Comparison of ENCODE assay signal across 1 fruit fly cellular context in the genomic region with DNA sequence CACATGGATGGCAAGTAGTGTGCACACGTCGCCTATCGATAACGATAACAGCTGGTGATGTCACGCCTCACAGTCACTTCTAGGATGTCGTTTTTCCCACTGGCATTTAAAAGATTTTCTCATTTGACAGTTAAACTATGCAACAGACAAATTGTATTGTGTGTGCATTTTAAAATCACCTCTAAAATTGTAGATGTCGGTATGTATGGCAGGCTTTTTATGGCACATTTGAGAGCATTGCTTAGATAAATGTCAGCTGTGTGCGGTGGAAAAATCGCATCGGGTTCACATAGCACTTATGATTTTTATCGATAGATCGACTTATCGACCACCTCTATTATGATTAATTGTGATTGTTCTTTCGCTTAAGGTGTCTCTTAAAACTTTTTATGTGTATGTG.
TF ChIP-seq lines count a peak whose summit lies in the region.

ArgRS (minus strand) TSS at position 7 of the 400 bp plus-strand sequence.
CG8578 (plus strand) TSS at position 338 of the 400 bp plus-strand sequence.

TF ChIP-seq in whole organism, embryonic, 481 proteins besides CTCF, POLR2A, EP300 and RAD21 (continued from another document and continues in another):
- TF ChIP-seq CG8290 (GFP tag; optimal IDR thresholded peaks at IDR 0.05; lab: Kevin White, UChicago) (peak; percentile 84), CG8290 (tag; optimal IDR thresholded peaks at IDR 0.05; lab: Kevin White, UChicago) (no peak), ind (GFP tag; optimal IDR thresholded peaks at IDR 0.05; lab: Kevin White, UChicago) (peak; percentile 28), psq (GFP tag; optimal IDR thresholded peaks at IDR 0.05; lab: Kevin White, UChicago) (no peak), sima (GFP tag; optimal IDR thresholded peaks at IDR 0.05; lab: Kevin White, UChicago) (peak; percentile 29), CG9437 (GFP tag; optimal IDR thresholded peaks at IDR 0.05; lab: Kevin White, UChicago) (peak; percentile 7), knrl (GFP tag; IDR thresholded peaks at IDR 0.05; lab: Robert Waterston, UW; ENCODE audit: partially characterized antibody) (peak; percentile 91), gro (GFP tag; optimal IDR thresholded peaks at IDR 0.05; lab: Kevin White, UChicago) (peak; percentile 84), CG6791 (GFP tag; IDR thresholded peaks at IDR 0.05; lab: Robert Waterston, UW; ENCODE audit: partially characterized antibody) (peak; percentile 66; the same call in 2 of the 3 replicates), CG18476 (GFP tag; optimal IDR thresholded peaks at IDR 0.05; lab: Kevin White, UChicago) (no peak), ro (GFP tag; IDR thresholded peaks at IDR 0.05; lab: Robert Waterston, UW) (no peak), CG31441 (GFP tag; IDR thresholded peaks at IDR 0.05; lab: Robert Waterston, UW) (peak; percentile 80), org-1 (GFP tag; optimal IDR thresholded peaks at IDR 0.05; lab: Kevin White, UChicago) (no peak), CG33213 (GFP tag; optimal IDR thresholded peaks at IDR 0.05; lab: Kevin White, UChicago) (no peak), CG15514 (GFP tag; optimal IDR thresholded peaks at IDR 0.05; lab: Kevin White, UChicago) (no peak), CG8924 (tag; optimal IDR thresholded peaks at IDR 0.05; lab: Kevin White, UChicago) (peak; percentile 60), Kr (GFP tag; optimal IDR thresholded peaks at IDR 0.05; lab: Kevin White, UChicago) (no peak), tx (GFP tag; optimal IDR thresholded peaks at IDR 0.05; lab: Kevin White, UChicago) (peak; percentile 19), HLH3B (GFP tag; IDR thresholded peaks at IDR 0.05; lab: Robert Waterston, UW) (no peak), CG1602 (GFP tag; optimal IDR thresholded peaks at IDR 0.05; lab: Kevin White, UChicago) (no peak), CG2889 (GFP tag; IDR thresholded peaks at IDR 0.05; lab: Robert Waterston, UW) (no peak), Dek (tag; optimal IDR thresholded peaks at IDR 0.05; lab: Kevin White, UChicago) (no peak), cato (GFP tag; optimal IDR thresholded peaks at IDR 0.05; lab: Kevin White, UChicago; ENCODE audit: borderline replicate concordance) (no peak), CG15479 (GFP tag; optimal IDR thresholded peaks at IDR 0.05; lab: Kevin White, UChicago) (no peak), pita (GFP tag; optimal IDR thresholded peaks at IDR 0.05; lab: Kevin White, UChicago) (no peak), H2.0 (GFP tag; IDR thresholded peaks at IDR 0.05; lab: Robert Waterston, UW) (no peak), kni (GFP tag; optimal IDR thresholded peaks at IDR 0.05; lab: Kevin White, UChicago) (no peak), CG7745 (tag; optimal IDR thresholded peaks at IDR 0.05; lab: Kevin White, UChicago) (no peak), row (GFP tag; IDR thresholded peaks at IDR 0.05; lab: Robert Waterston, UW) (peak; percentile 89), BEAF-32 (GFP tag; optimal IDR thresholded peaks at IDR 0.05; lab: Kevin White, UChicago) (peak; percentile 93), CG30020 (tag; optimal IDR thresholded peaks at IDR 0.05; lab: Kevin White, UChicago) (peak; percentile 96), CG7372 (GFP tag; IDR thresholded peaks at IDR 0.05; lab: Robert Waterston, UW) (peak; percentile 77), pros (GFP tag; optimal IDR thresholded peaks at IDR 0.05; lab: Kevin White, UChicago) (no peak), CG13296 (GFP tag; optimal IDR thresholded peaks at IDR 0.05; lab: Kevin White, UChicago) (no peak), CG18599 (GFP tag; optimal IDR thresholded peaks at IDR 0.05; lab: Kevin White, UChicago) (no peak), CG7271 (tag; optimal IDR thresholded peaks at IDR 0.05; lab: Kevin White, UChicago) (no peak), luna (GFP tag; optimal IDR thresholded peaks at IDR 0.05; lab: Kevin White, UChicago) (peak; percentile 57), CG18619 (GFP tag; optimal IDR thresholded peaks at IDR 0.05; lab: Kevin White, UChicago) (no peak), sens-2 (GFP tag; IDR thresholded peaks at IDR 0.05; lab: Robert Waterston, UW) (no peak), fru (optimal IDR thresholded peaks at IDR 0.05; lab: Kevin White, UChicago) (no peak), HmgZ (tag; optimal IDR thresholded peaks at IDR 0.05; lab: Kevin White, UChicago) (no peak), Nf-YB (GFP tag; optimal IDR thresholded peaks at IDR 0.05; lab: Kevin White, UChicago) (no peak), CG6765 (GFP tag; optimal IDR thresholded peaks at IDR 0.05; lab: Kevin White, UChicago) (no peak), CG3065 (GFP tag; optimal IDR thresholded peaks at IDR 0.05; lab: Kevin White, UChicago) (no peak), amos (GFP tag; IDR thresholded peaks at IDR 0.05; lab: Robert Waterston, UW; ENCODE audit: partially characterized antibody) (peak; percentile 72; the same call in 1 of the 2 replicates), CG2678 (tag; optimal IDR thresholded peaks at IDR 0.05; lab: Kevin White, UChicago) (no peak), D (optimal IDR thresholded peaks at IDR 0.05; lab: Kevin White, UChicago) (peak; percentile 77), D (GFP tag; optimal IDR thresholded peaks at IDR 0.05; lab: Kevin White, UChicago) (no peak), gsb-n (tag; optimal IDR thresholded peaks at IDR 0.05; lab: Kevin White, UChicago) (no peak), az2 (GFP tag; optimal IDR thresholded peaks at IDR 0.05; lab: Kevin White, UChicago) (peak; percentile 19), PHDP (tag; optimal IDR thresholded peaks at IDR 0.05; lab: Kevin White, UChicago) (peak; percentile 10), MTF-1 (GFP tag; optimal IDR thresholded peaks at IDR 0.05; lab: Kevin White, UChicago; ENCODE audit: borderline replicate concordance) (no peak), D19B (GFP tag; optimal IDR thresholded peaks at IDR 0.05; lab: Kevin White, UChicago) (peak; percentile 10), en (GFP tag; optimal IDR thresholded peaks at IDR 0.05; lab: Kevin White, UChicago) (peak; percentile 63), wek (GFP tag; optimal IDR thresholded peaks at IDR 0.05; lab: Kevin White, UChicago) (no peak), CG8089 (GFP tag; optimal IDR thresholded peaks at IDR 0.05; lab: Kevin White, UChicago) (no peak), CG2120 (GFP tag; optimal IDR thresholded peaks at IDR 0.05; lab: Kevin White, UChicago) (peak; percentile 71), Side (GFP tag; optimal IDR thresholded peaks at IDR 0.05; lab: Kevin White, UChicago) (peak; percentile 80), eyg (GFP tag; optimal IDR thresholded peaks at IDR 0.05; lab: Kevin White, UChicago) (no peak), pfk (GFP tag; optimal IDR thresholded peaks at IDR 0.05; lab: Kevin White, UChicago) (no peak), HLH4C (GFP tag; IDR thresholded peaks at IDR 0.05; lab: Robert Waterston, UW; ENCODE audit: partially characterized antibody) (peak; percentile 90), zfh2 (GFP tag; optimal IDR thresholded peaks at IDR 0.05; lab: Kevin White, UChicago) (peak; percentile 70), Sin3A (optimal IDR thresholded peaks at IDR 0.05; lab: Kevin White, UChicago) (peak; percentile 96), Blimp-1 (GFP tag; optimal IDR thresholded peaks at IDR 0.05; lab: Kevin White, UChicago) (no peak), twi (tag; optimal IDR thresholded peaks at IDR 0.05; lab: Kevin White, UChicago) (peak; percentile 41), Dip2 (GFP tag; IDR thresholded peaks at IDR 0.05; lab: Robert Waterston, UW) (no peak), CG9215 (GFP tag; IDR thresholded peaks at IDR 0.05; lab: Robert Waterston, UW) (no peak), fd96Cb (tag; optimal IDR thresholded peaks at IDR 0.05; lab: Kevin White, UChicago) (peak; percentile 12), repo (GFP tag; optimal IDR thresholded peaks at IDR 0.05; lab: Kevin White, UChicago) (no peak), Fer3 (tag; optimal IDR thresholded peaks at IDR 0.05; lab: Kevin White, UChicago) (peak; percentile 15), dan (GFP tag; IDR thresholded peaks at IDR 0.05; lab: Robert Waterston, UW) (no peak), CG10267 (tag; optimal IDR thresholded peaks at IDR 0.05; lab: Kevin White, UChicago) (peak; percentile 23), YL-1 (GFP tag; optimal IDR thresholded peaks at IDR 0.05; lab: Kevin White, UChicago) (peak; percentile 34), CG14667 (GFP tag; IDR thresholded peaks at IDR 0.05; lab: Robert Waterston, UW) (no peak; the same call in 1 of the 2 replicates), CG4424 (GFP tag; optimal IDR thresholded peaks at IDR 0.05; lab: Kevin White, UChicago) (no peak), ranshi (GFP tag; IDR thresholded peaks at IDR 0.05; lab: Robert Waterston, UW) (no peak), Atf3 (GFP tag; optimal IDR thresholded peaks at IDR 0.05; lab: Kevin White, UChicago) (peak; percentile 66), CG8281 (tag; optimal IDR thresholded peaks at IDR 0.05; lab: Kevin White, UChicago) (no peak), ci (GFP tag; IDR thresholded peaks at IDR 0.05; lab: Robert Waterston, UW) (no peak), CG16779 (GFP tag; IDR thresholded peaks at IDR 0.05; lab: Robert Waterston, UW) (no peak), CG31365 (tag; optimal IDR thresholded peaks at IDR 0.05; lab: Kevin White, UChicago) (no peak), MBD-R2 (GFP tag; IDR thresholded peaks at IDR 0.05; lab: Robert Waterston, UW) (peak; percentile 75), CG34376 (GFP tag; optimal IDR thresholded peaks at IDR 0.05; lab: Kevin White, UChicago) (peak; percentile 28), CG14860 (GFP tag; IDR thresholded peaks at IDR 0.05; lab: Robert Waterston, UW; ENCODE audit: partially characterized antibody) (peak; percentile 90), sug (tag; optimal IDR thresholded peaks at IDR 0.05; lab: Kevin White, UChicago) (peak; percentile 73), BtbVII (GFP tag; optimal IDR thresholded peaks at IDR 0.05; lab: Kevin White, UChicago) (no peak), CG2202 (tag; optimal IDR thresholded peaks at IDR 0.05; lab: Kevin White, UChicago) (no peak), MESR4 (GFP tag; optimal IDR thresholded peaks at IDR 0.05; lab: Kevin White, UChicago) (peak; percentile 24), Ets65A (GFP tag; lab: Kevin White, UChicago) (peak; percentile 98), Dref (GFP tag; IDR thresholded peaks at IDR 0.05; lab: Robert Waterston, UW) (peak; percentile 73), CG14441 (GFP tag; IDR thresholded peaks at IDR 0.05; lab: Robert Waterston, UW) (peak; percentile 71), Deaf1 (tag; optimal IDR thresholded peaks at IDR 0.05; lab: Kevin White, UChicago) (no peak), odd (GFP tag; optimal IDR thresholded peaks at IDR 0.05; lab: Kevin White, UChicago) (no peak), her (GFP tag; optimal IDR thresholded peaks at IDR 0.05; lab: Kevin White, UChicago) (peak; percentile 17), E2f1 (GFP tag; IDR thresholded peaks at IDR 0.05; lab: Robert Waterston, UW) (0 out of 2 replicates have a peak, but pooled peaks have one; percentile 51), Six4 (GFP tag; optimal IDR thresholded peaks at IDR 0.05; lab: Kevin White, UChicago) (no peak), CG17912 (GFP tag; optimal IDR thresholded peaks at IDR 0.05; lab: Kevin White, UChicago) (no peak), tll (GFP tag; optimal IDR thresholded peaks at IDR 0.05; lab: Kevin White, UChicago) (peak; percentile 72 to 94), lov (optimal IDR thresholded peaks at IDR 0.05; lab: Kevin White, UChicago) (no peak), lov (GFP tag; IDR thresholded peaks at IDR 0.05; lab: Robert Waterston, UW) (no peak; the same call in 2 of the 3 replicates), lbe (GFP tag; optimal IDR thresholded peaks at IDR 0.05; lab: Kevin White, UChicago) (no peak), C15 (GFP tag; IDR thresholded peaks at IDR 0.05; lab: Robert Waterston, UW) (no peak), CG7786 (GFP tag; optimal IDR thresholded peaks at IDR 0.05; lab: Kevin White, UChicago) (peak; percentile 43), Lim3 (GFP tag; IDR thresholded peaks at IDR 0.05; lab: Robert Waterston, UW) (no peak), CG4404 (GFP tag; IDR thresholded peaks at IDR 0.05; lab: Robert Waterston, UW) (peak; percentile 67), CG17802 (tag; optimal IDR thresholded peaks at IDR 0.05; lab: Kevin White, UChicago) (peak; percentile 78), hkb (optimal IDR thresholded peaks at IDR 0.05; lab: Kevin White, UChicago) (peak; percentile 48), hkb (GFP tag; IDR thresholded peaks at IDR 0.05; lab: Robert Waterston, UW) (peak; percentile 47; the same call in 1 of the 2 replicates), Atf6 (GFP tag; IDR thresholded peaks at IDR 0.05; lab: Robert Waterston, UW) (no peak), CG13287 (GFP tag; IDR thresholded peaks at IDR 0.05; lab: Robert Waterston, UW; ENCODE audit: partially characterized antibody) (peak; percentile 85), salm (tag; optimal IDR thresholded peaks at IDR 0.05; lab: Kevin White, UChicago) (no peak), ken (GFP tag; IDR thresholded peaks at IDR 0.05; lab: Robert Waterston, UW) (no peak), da (GFP tag; optimal IDR thresholded peaks at IDR 0.05; lab: Kevin White, UChicago) (no peak), dmrt11E (tag; optimal IDR thresholded peaks at IDR 0.05; lab: Kevin White, UChicago) (peak; percentile 12), trem (tag; optimal IDR thresholded peaks at IDR 0.05; lab: Kevin White, UChicago) (peak; percentile 40), chm (GFP tag; IDR thresholded peaks at IDR 0.05; lab: Robert Waterston, UW) (no peak), CG9727 (GFP tag; optimal IDR thresholded peaks at IDR 0.05; lab: Kevin White, UChicago) (peak; percentile 71), CG11093 (GFP tag; IDR thresholded peaks at IDR 0.05; lab: Robert Waterston, UW) (peak; percentile 71; the same call in 2 of the 3 replicates), CG11696 (GFP tag; IDR thresholded peaks at IDR 0.05; lab: Robert Waterston, UW) (no peak), CG32772 (GFP tag; IDR thresholded peaks at IDR 0.05; lab: Robert Waterston, UW) (no peak; the same call in 1 of the 2 replicates), Hmr (GFP tag; optimal IDR thresholded peaks at IDR 0.05; lab: Kevin White, UChicago) (no peak), gt (GFP tag; IDR thresholded peaks at IDR 0.05; lab: Robert Waterston, UW) (no peak), CG9797 (GFP tag; optimal IDR thresholded peaks at IDR 0.05; lab: Kevin White, UChicago) (peak; percentile 16), CG13775 (GFP tag; optimal IDR thresholded peaks at IDR 0.05; lab: Kevin White, UChicago) (peak; percentile 10), phol (tag; optimal IDR thresholded peaks at IDR 0.05; lab: Kevin White, UChicago) (peak; percentile 60), ewg (GFP tag; optimal IDR thresholded peaks at IDR 0.05; lab: Kevin White, UChicago) (no peak), sc (optimal IDR thresholded peaks at IDR 0.05; lab: Kevin White, UChicago) (no peak), sc (GFP tag; optimal IDR thresholded peaks at IDR 0.05; lab: Kevin White, UChicago) (no peak), Mes4 (GFP tag; optimal IDR thresholded peaks at IDR 0.05; lab: Kevin White, UChicago) (peak; percentile 3), CG4360 (GFP tag; IDR thresholded peaks at IDR 0.05; lab: Robert Waterston, UW) (no peak)
